Fruit fly (Drosophila melanogaster) whole organism, embryonic: ENCODE results near the gene S6KL.

Experiments
- CG10654 ChIP-seq: fragments of 200-800 bp; sonication (Bioruptor generic); optimal IDR thresholded peaks from 2 replicates; lab custom pipeline; 2016; ENCODE audit warnings: missing biosample characterization, missing genetic modification characterization
- CG3163 ChIP-seq: fragments of 200-800 bp; sonication (Bioruptor generic); optimal IDR thresholded peaks from 3 replicates; lab custom pipeline; 2016; ENCODE audit warnings: missing biosample characterization, missing genetic modification characterization
- CG7928 ChIP-seq: fragments of 200-800 bp; sonication (Bioruptor generic); optimal IDR thresholded peaks from 2 replicates; lab custom pipeline; 2017; ENCODE audit warnings: missing biosample characterization, mild to moderate bottlenecking, missing genetic modification characterization
- Rx ChIP-seq: fragments of 200-800 bp; sonication (Bioruptor generic); IDR thresholded peaks from 2 replicates; pipeline ENCODE4 v1.3.6; 2022; ENCODE audit warnings: missing biosample characterization, missing genetic modification characterization
- Sox102F ChIP-seq: fragments of 200-800 bp; sonication (Bioruptor generic); optimal IDR thresholded peaks from 2 replicates; lab custom pipeline; 2018; ENCODE audit warnings: missing biosample characterization, mild to moderate bottlenecking, missing genetic modification characterization, moderate library complexity
- ase ChIP-seq: fragments of 200-800 bp; sonication (Bioruptor generic); IDR thresholded peaks from 3 replicates; pipeline ENCODE4 v1.3.6; 2022; ENCODE audit warnings: missing biosample characterization, missing genetic modification characterization
- fu2 ChIP-seq: fragments of 200-800 bp; sonication (Bioruptor generic); optimal IDR thresholded peaks from 2 replicates; lab custom pipeline; 2016; ENCODE audit warnings: missing biosample characterization, missing genetic modification characterization
- ro ChIP-seq: fragments of 200-800 bp; sonication (Bioruptor generic); IDR thresholded peaks from 2 replicates; pipeline ENCODE4 v1.3.6; 2022; ENCODE audit warnings: missing biosample characterization, missing genetic modification characterization
- sob ChIP-seq: fragments of 200-800 bp; sonication (Bioruptor generic); IDR thresholded peaks from 2 replicates; pipeline ENCODE4 v1.3.6; 2022; ENCODE audit warnings: missing biosample characterization, missing genetic modification characterization
- ttk ChIP-seq: fragments of 200-800 bp; sonication (Bioruptor generic); IDR thresholded peaks from 2 replicates; pipeline ENCODE4 v2.1.2; 2022; ENCODE audit warnings: missing biosample characterization, missing genetic modification characterization

DNA sequence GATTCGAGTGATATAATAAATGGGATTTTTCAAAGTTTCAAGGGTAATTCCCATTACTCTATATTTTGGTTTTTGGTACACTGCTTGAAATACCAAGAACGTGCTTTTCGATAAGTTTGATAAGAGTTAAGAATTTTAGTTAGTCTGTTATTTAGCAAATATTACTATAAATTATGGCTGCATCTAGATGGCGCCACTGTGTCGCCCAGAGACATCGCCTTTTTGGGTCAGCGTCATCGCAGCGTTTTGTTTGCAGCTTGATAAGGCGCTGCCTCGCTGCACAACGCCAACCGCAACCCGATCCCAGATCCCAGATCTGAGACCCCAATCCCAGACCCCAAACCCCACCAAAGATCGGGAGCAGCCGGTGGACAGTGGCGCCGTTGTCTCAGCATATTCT lies 50.2 kb downstream of the S6KL start:
- TF ChIP-seq ase (GFP tag; lab: Robert Waterston, UW) (no peak), CG10654 (no peak), sob (GFP tag; lab: Robert Waterston, UW) (no peak), Sox102F (no peak), Rx (GFP tag; lab: Robert Waterston, UW) (no peak), CG7928 (no peak), CG3163 (GFP tag; lab: Kevin White, UChicago) (no peak), fu2 (no peak), ro (GFP tag; lab: Robert Waterston, UW) (no peak), ttk (no peak)
